Worm (Caenorhabditis elegans) whole organism, L1 larva: ENCODE results near the gene F17E9.16.
A peak's percentile ranks its signal among the peaks of the same experiment; 100 is the strongest.

Experiments
- C16A3.4 ChIP-seq: fragments of 150-350 bp; optimal IDR thresholded peaks from 2 replicates; lab custom pipeline; 2014; ENCODE audit warnings: missing biosample characterization, missing genetic modification characterization
- F16B12.6 ChIP-seq: fragments of 150-350 bp; optimal IDR thresholded peaks from 2 replicates; lab custom pipeline; 2014; ENCODE audit warnings: missing biosample characterization, missing genetic modification characterization
- alr-1 ChIP-seq: fragments of 200-800 bp; sonication (Bioruptor generic); optimal IDR thresholded peaks from 2 replicates; lab custom pipeline; 2018; ENCODE audit warnings: borderline replicate concordance, mild to moderate bottlenecking, missing genetic modification characterization, missing compliant biosample characterization
- aly-2 ChIP-seq: fragments of 150-350 bp; optimal IDR thresholded peaks from 2 replicates; lab custom pipeline; 2014; ENCODE audit warnings: missing biosample characterization, missing genetic modification characterization
- ama-1 ChIP-seq: fragments of 150-350 bp; optimal IDR thresholded peaks from 2 replicates; lab custom pipeline; 2014
- ceh-8 ChIP-seq: fragments of 200-800 bp; sonication (Bioruptor generic); optimal IDR thresholded peaks from 2 replicates; lab custom pipeline; 2018; ENCODE audit warnings: mild to moderate bottlenecking, missing genetic modification characterization, moderate library complexity, missing compliant biosample characterization
- ceh-82 ChIP-seq, 3 experiments: fragments of 150-350 bp in 1 of 3; sonication (generic microtip) in 2 of 3; optimal IDR thresholded peaks; 2 replicates each; lab custom pipeline; 2014 to 2017; ENCODE audit warnings: missing biosample characterization in 3 of 3, missing genetic modification characterization in 3 of 3
- ceh-88 ChIP-seq: fragments of 200-800 bp; sonication (Bioruptor generic); IDR thresholded peaks from 2 replicates; pipeline ENCODE4 v1.3.6; 2022; ENCODE audit warnings: missing genetic modification characterization, missing compliant biosample characterization
- ces-1 ChIP-seq: fragments of 150-350 bp; optimal IDR thresholded peaks from 2 replicates; lab custom pipeline; 2014; ENCODE audit warnings: missing biosample characterization, missing genetic modification reagents, missing genetic modification characterization
- dsc-1 ChIP-seq: sonication (generic microtip); optimal IDR thresholded peaks from 2 replicates; lab custom pipeline; 2016; ENCODE audit warnings: mild to moderate bottlenecking, missing genetic modification characterization, missing compliant biosample characterization
- efl-1 ChIP-seq, 4 experiments: fragments of 150-350 bp; optimal IDR thresholded peaks in 3 of 4; peaks in 1 of 4; 1 replicate in 1 of 4; 2 replicates in 3 of 4; lab custom pipeline; 2014; ENCODE audit warnings: missing biosample characterization in 2 of 4, missing genetic modification characterization in 2 of 4, missing genetic modification reagents in 2 of 4
- egl-27 ChIP-seq, 2 experiments: fragments of 150-350 bp in 1 of 2; sonication (generic microtip); optimal IDR thresholded peaks; 3 replicates each; lab custom pipeline; 2017 to 2018; ENCODE audit warnings: missing biosample characterization in 2 of 2, missing genetic modification characterization in 2 of 2, missing genetic modification reagents in 2 of 2
- elt-3 ChIP-seq, 6 experiments: fragments of 150-350 bp in 1 of 6; sonication (generic microtip); optimal IDR thresholded peaks; 2 replicates each; lab custom pipeline; 2017 to 2018; ENCODE audit warnings: missing biosample characterization in 6 of 6, missing genetic modification characterization in 6 of 6, inconsistent platforms in 1 of 6
- ets-5 ChIP-seq: fragments of 200-800 bp; sonication (Bioruptor generic); IDR thresholded peaks from 2 replicates; pipeline ENCODE4 v1.3.6; 2022; ENCODE audit warnings: missing genetic modification characterization, missing compliant biosample characterization
- fkh-10 ChIP-seq: sonication (generic microtip); optimal IDR thresholded peaks from 2 replicates; lab custom pipeline; 2017; ENCODE audit warnings: missing biosample characterization, missing genetic modification reagents, missing genetic modification characterization
- grh-1 ChIP-seq: fragments of 200-800 bp; sonication (Bioruptor generic); IDR thresholded peaks from 2 replicates; pipeline ENCODE4 v1.3.6; 2022; ENCODE audit warnings: missing genetic modification reagents, missing genetic modification characterization, missing compliant biosample characterization
- hlh-17 ChIP-seq: fragments of 200-800 bp; sonication (Bioruptor generic); optimal IDR thresholded peaks from 2 replicates; lab custom pipeline; 2018; ENCODE audit warnings: missing genetic modification characterization, mild to moderate bottlenecking, missing compliant biosample characterization, moderate library complexity, borderline replicate concordance
- hlh-4 ChIP-seq: sonication (generic microtip); optimal IDR thresholded peaks from 2 replicates; lab custom pipeline; 2016; ENCODE audit warnings: mild to moderate bottlenecking, missing genetic modification characterization, missing compliant biosample characterization
- hpl-2 ChIP-seq: fragments of 150-350 bp; optimal IDR thresholded peaks from 2 replicates; lab custom pipeline; 2014; ENCODE audit warnings: missing biosample characterization, missing genetic modification reagents, missing genetic modification characterization
- lin-13 ChIP-seq: fragments of 150-350 bp; optimal IDR thresholded peaks from 2 replicates; lab custom pipeline; 2014; ENCODE audit warnings: missing biosample characterization, missing genetic modification reagents, missing genetic modification characterization
- lin-14 ChIP-seq: fragments of 200-800 bp; sonication (Bioruptor generic); optimal IDR thresholded peaks from 2 replicates; lab custom pipeline; 2018; ENCODE audit warnings: mild to moderate bottlenecking, missing genetic modification characterization, moderate library complexity, missing compliant biosample characterization
- lin-15B ChIP-seq: fragments of 150-350 bp; sonication (generic microtip); optimal IDR thresholded peaks from 3 replicates; lab custom pipeline; 2014; ENCODE audit warnings: missing biosample characterization, missing genetic modification characterization
- lin-35 ChIP-seq, 2 experiments: fragments of 150-350 bp; optimal IDR thresholded peaks; 2 replicates each; lab custom pipeline; 2014; ENCODE audit warnings: missing biosample characterization in 2 of 2, missing genetic modification characterization in 2 of 2, missing genetic modification reagents in 2 of 2
- lir-3 ChIP-seq: sonication (generic microtip); optimal IDR thresholded peaks from 2 replicates; lab custom pipeline; 2016; ENCODE audit warnings: mild to moderate bottlenecking, missing genetic modification characterization, moderate library complexity, missing compliant biosample characterization; ENCODE audit not compliant: poor library complexity
- lsy-2 ChIP-seq, 2 experiments: fragments of 150-350 bp; optimal IDR thresholded peaks; 2 replicates each; lab custom pipeline; 2014; ENCODE audit warnings: missing biosample characterization in 2 of 2, missing genetic modification characterization in 2 of 2
- mdl-1 ChIP-seq, 2 experiments: fragments of 150-350 bp; optimal IDR thresholded peaks; 2 replicates each; lab custom pipeline; 2014 to 2017; ENCODE audit warnings: missing biosample characterization in 2 of 2, missing genetic modification characterization in 2 of 2, inconsistent platforms in 1 of 2
- mep-1 ChIP-seq: fragments of 150-350 bp; optimal IDR thresholded peaks from 2 replicates; lab custom pipeline; 2014; ENCODE audit warnings: missing biosample characterization, missing genetic modification characterization
- nhr-11 ChIP-seq: fragments of 150-350 bp; optimal IDR thresholded peaks from 2 replicates; lab custom pipeline; 2014; ENCODE audit warnings: missing biosample characterization, missing genetic modification characterization
- nhr-47 ChIP-seq: sonication (generic microtip); optimal IDR thresholded peaks from 2 replicates; lab custom pipeline; 2016; ENCODE audit warnings: mild to moderate bottlenecking, missing genetic modification characterization, moderate library complexity, missing compliant biosample characterization
- nhr-71 ChIP-seq: sonication (generic microtip); optimal IDR thresholded peaks from 2 replicates; lab custom pipeline; 2016; ENCODE audit warnings: mild to moderate bottlenecking, missing genetic modification characterization, moderate library complexity, missing compliant biosample characterization
- nhr-76 ChIP-seq: sonication (generic microtip); optimal IDR thresholded peaks from 2 replicates; lab custom pipeline; 2017; ENCODE audit warnings: missing biosample characterization, missing genetic modification characterization
- nhr-77 ChIP-seq: fragments of 150-350 bp; optimal IDR thresholded peaks from 2 replicates; lab custom pipeline; 2014; ENCODE audit warnings: missing biosample characterization, missing genetic modification characterization
- nhr-84 ChIP-seq: sonication (generic microtip); optimal IDR thresholded peaks from 2 replicates; lab custom pipeline; 2017; ENCODE audit warnings: missing biosample characterization, missing genetic modification characterization
- nhr-90 ChIP-seq: sonication (generic microtip); optimal IDR thresholded peaks from 2 replicates; lab custom pipeline; 2016; ENCODE audit warnings: mild to moderate bottlenecking, missing genetic modification characterization, missing compliant biosample characterization; ENCODE audit not compliant: poor library complexity
- pax-3 ChIP-seq: fragments of 200-800 bp; sonication (Bioruptor generic); optimal IDR thresholded peaks from 2 replicates; lab custom pipeline; 2018; ENCODE audit warnings: mild to moderate bottlenecking, missing genetic modification characterization, moderate library complexity, missing compliant biosample characterization
- rnt-1 ChIP-seq: sonication (generic microtip); optimal IDR thresholded peaks from 2 replicates; lab custom pipeline; 2016; ENCODE audit warnings: mild to moderate bottlenecking, missing genetic modification characterization, moderate library complexity, missing compliant biosample characterization
- skn-1 ChIP-seq: fragments of 150-350 bp; optimal IDR thresholded peaks from 2 replicates; lab custom pipeline; 2014; ENCODE audit warnings: missing biosample characterization, missing genetic modification characterization
- snu-23 ChIP-seq: sonication (generic microtip); optimal IDR thresholded peaks from 2 replicates; lab custom pipeline; 2016; ENCODE audit warnings: missing genetic modification characterization, missing compliant biosample characterization
- sox-4 ChIP-seq: sonication (generic microtip); optimal IDR thresholded peaks from 2 replicates; lab custom pipeline; 2016; ENCODE audit warnings: missing genetic modification characterization, missing compliant biosample characterization
- sup-37 ChIP-seq: fragments of 200-800 bp; sonication (Bioruptor generic); optimal IDR thresholded peaks from 2 replicates; lab custom pipeline; 2018; ENCODE audit warnings: mild to moderate bottlenecking, missing genetic modification characterization, missing compliant biosample characterization
- swsn-7 ChIP-seq: sonication (generic microtip); optimal IDR thresholded peaks from 2 replicates; lab custom pipeline; 2016; ENCODE audit warnings: missing genetic modification characterization, missing compliant biosample characterization
- tbx-2 ChIP-seq: sonication (generic microtip); optimal IDR thresholded peaks from 2 replicates; lab custom pipeline; 2016; ENCODE audit warnings: missing genetic modification characterization, missing compliant biosample characterization
- tlp-1 ChIP-seq: fragments of 150-350 bp; optimal IDR thresholded peaks from 2 replicates; lab custom pipeline; 2014; ENCODE audit warnings: missing biosample characterization, missing genetic modification characterization
- unc-30 ChIP-seq: sonication (generic microtip); optimal IDR thresholded peaks from 2 replicates; lab custom pipeline; 2017; ENCODE audit warnings: missing biosample characterization, missing genetic modification characterization
- unc-86 ChIP-seq: sonication (generic microtip); optimal IDR thresholded peaks from 2 replicates; lab custom pipeline; 2016; ENCODE audit warnings: missing genetic modification characterization, missing compliant biosample characterization
- zag-1 ChIP-seq: fragments of 150-350 bp; optimal IDR thresholded peaks from 2 replicates; lab custom pipeline; 2014; ENCODE audit warnings: missing biosample characterization, missing genetic modification characterization

The F17E9.16 gene

ce11 chrIV:8376923-8377322, 24.8 kb downstream of the F17E9.16 start:
- TF ChIP-seq unc-30 (tag; lab: Kevin White, UChicago): no peak
- TF ChIP-seq nhr-77 (tag; lab: Kevin White, UChicago): peak; percentile 38
- TF ChIP-seq rnt-1 (tag; lab: Kevin White, UChicago): peak; percentile 12
- TF ChIP-seq lin-14 (GFP tag; lab: Kevin White, UChicago): peak; percentile 46
- peak; percentile 72 for TF ChIP-seq skn-1 (tag; lab: Kevin White, UChicago)
- TF ChIP-seq pax-3 (tag; lab: Kevin White, UChicago): no peak
- TF ChIP-seq ceh-82 (tag; optimal IDR thresholded peaks at IDR 0.05; lab: Kevin White, UChicago): peak in 2 of 3 experiments; percentile 2 to 38
- TF ChIP-seq ceh-8 (GFP tag; lab: Kevin White, UChicago): no peak
- no peak for TF ChIP-seq nhr-76
- TF ChIP-seq hlh-4 (tag; lab: Kevin White, UChicago): no peak
- TF ChIP-seq lin-35 (GFP tag; optimal IDR thresholded peaks at IDR 0.05; lab: Kevin White, UChicago): peak in 1 of 2 experiments; percentile 16
- TF ChIP-seq lir-3: no peak
- peak; percentile 58 for TF ChIP-seq dsc-1 (tag; lab: Kevin White, UChicago)
- no peak for TF ChIP-seq ceh-88 (GFP tag; lab: Robert Waterston, UW)
- no peak for TF ChIP-seq zag-1
- no peak for TF ChIP-seq sup-37 (GFP tag; lab: Kevin White, UChicago)
- no peak for TF ChIP-seq ces-1 (GFP tag; lab: Kevin White, UChicago)
- TF ChIP-seq snu-23 (GFP tag; lab: Kevin White, UChicago): no peak
- no peak for TF ChIP-seq hlh-17
- TF ChIP-seq egl-27 (tag; optimal IDR thresholded peaks at IDR 0.05; lab: Kevin White, UChicago): no peak
- no peak for TF ChIP-seq alr-1 (tag; lab: Kevin White, UChicago)
- no peak for TF ChIP-seq elt-3 (tag; optimal IDR thresholded peaks at IDR 0.05; lab: Kevin White, UChicago)
- TF ChIP-seq efl-1 (optimal IDR thresholded peaks at IDR 0.05; lab: Kevin White, UChicago): peak in 1 of 2 experiments; percentile 27
- no peak for TF ChIP-seq efl-1 (GFP tag; optimal IDR thresholded peaks at IDR 0.05 in 1 of 2; lab: Kevin White, UChicago)
- TF ChIP-seq mep-1: peak; percentile 36
- peak; percentile 9 for TF ChIP-seq nhr-71 (tag; lab: Kevin White, UChicago)
- no peak for TF ChIP-seq tlp-1 (tag; lab: Kevin White, UChicago)
- TF ChIP-seq lsy-2 (tag; optimal IDR thresholded peaks at IDR 0.05; lab: Kevin White, UChicago): peak in 1 of 2 experiments; percentile 32
- TF ChIP-seq nhr-47: no peak
- no peak for TF ChIP-seq nhr-90 (tag; lab: Kevin White, UChicago)
- no peak for TF ChIP-seq nhr-11 (tag; lab: Kevin White, UChicago)

ce11 chrIV:8377501-8377900, 25.4 kb downstream of the F17E9.16 start, which contains the start of gene D2096.7:
D2096.7 (minus strand) TSS chrIV:8377630.
- TF ChIP-seq grh-1: 0 out of 2 replicates have a peak, but pooled peaks have one; percentile 11
- TF ChIP-seq aly-2 (tag; lab: Kevin White, UChicago): peak; percentile 43
- no peak for TF ChIP-seq hpl-2 (GFP tag; lab: Kevin White, UChicago)

- no peak for TF ChIP-seq unc-30 (tag; lab: Kevin White, UChicago)
- TF ChIP-seq C16A3.4 (tag; lab: Kevin White, UChicago): no peak
- TF ChIP-seq skn-1 (tag; lab: Kevin White, UChicago): no peak
- no peak for TF ChIP-seq hlh-4 (tag; lab: Kevin White, UChicago)
- TF ChIP-seq mdl-1 (tag; optimal IDR thresholded peaks at IDR 0.05; lab: Kevin White, UChicago): no peak
- TF ChIP-seq lir-3: no peak
- no peak for TF ChIP-seq alr-1 (tag; lab: Kevin White, UChicago)
- no peak for TF ChIP-seq lin-15B (tag; lab: Kevin White, UChicago)
- TF ChIP-seq swsn-7 (tag; lab: Kevin White, UChicago): no peak
- TF ChIP-seq unc-86: no peak
- no peak for TF ChIP-seq tbx-2 (tag; lab: Kevin White, UChicago)
- TF ChIP-seq nhr-84 (tag; lab: Kevin White, UChicago): no peak
- TF ChIP-seq ets-5 (GFP tag; lab: Robert Waterston, UW): no peak
- TF ChIP-seq F16B12.6 (tag; lab: Kevin White, UChicago): no peak
- TF ChIP-seq ama-1 (lab: Kevin White, UChicago): no peak
- TF ChIP-seq lin-13: no peak
- no peak for TF ChIP-seq sox-4 (tag; lab: Kevin White, UChicago)
- TF ChIP-seq fkh-10 (GFP tag; lab: Kevin White, UChicago): no peak
Measured at ce11 chrIV:8378280-8378679, 26.1 kb downstream of the F17E9.16 start.
